Worm (Caenorhabditis elegans) whole organism, late embryonic: ENCODE results near the gene adal-1.

Experiments
- F13H6.1 ChIP-seq: sonication (generic microtip); optimal IDR thresholded peaks from 2 replicates; lab custom pipeline; 2016; ENCODE audit warnings: missing genetic modification characterization, missing compliant biosample characterization
- K02D7.2 ChIP-seq: sonication (generic microtip); optimal IDR thresholded peaks from 2 replicates; lab custom pipeline; 2017; ENCODE audit warnings: mild to moderate bottlenecking, missing genetic modification characterization, missing compliant biosample characterization
- T23F11.4 ChIP-seq: fragments of 200-800 bp; sonication (Bioruptor generic); optimal IDR thresholded peaks from 2 replicates; lab custom pipeline; 2018; ENCODE audit warnings: mild to moderate bottlenecking, missing genetic modification characterization, missing compliant biosample characterization
- ama-1 ChIP-seq: fragments of 150-350 bp; optimal IDR thresholded peaks from 2 replicates; lab custom pipeline; 2014
- ceh-18 ChIP-seq: sonication (generic microtip); optimal IDR thresholded peaks from 2 replicates; lab custom pipeline; 2016; ENCODE audit warnings: missing genetic modification characterization, missing compliant biosample characterization
- ceh-24 ChIP-seq: sonication (generic microtip); optimal IDR thresholded peaks from 2 replicates; lab custom pipeline; 2016; ENCODE audit warnings: mild to moderate bottlenecking, missing genetic modification characterization, missing compliant biosample characterization
- ceh-30 ChIP-seq: fragments of 150-350 bp; optimal IDR thresholded peaks from 2 replicates; lab custom pipeline; 2014; ENCODE audit warnings: missing biosample characterization, missing genetic modification characterization
- ceh-34 ChIP-seq: sonication (generic microtip); optimal IDR thresholded peaks from 2 replicates; lab custom pipeline; 2016; ENCODE audit warnings: mild to moderate bottlenecking, missing genetic modification characterization, missing compliant biosample characterization
- ceh-48 ChIP-seq: sonication (generic microtip); optimal IDR thresholded peaks from 2 replicates; lab custom pipeline; 2016; ENCODE audit warnings: missing genetic modification characterization, inconsistent platforms, missing compliant biosample characterization
- ceh-6 ChIP-seq: fragments of 200-800 bp; sonication (Bioruptor generic); optimal IDR thresholded peaks from 2 replicates; lab custom pipeline; 2018; ENCODE audit warnings: mild to moderate bottlenecking, missing genetic modification characterization, missing compliant biosample characterization
- che-1 ChIP-seq: sonication (generic microtip); optimal IDR thresholded peaks from 2 replicates; lab custom pipeline; 2016; ENCODE audit warnings: mild to moderate bottlenecking, missing genetic modification characterization, missing compliant biosample characterization
- dmd-4 ChIP-seq: sonication (generic microtip); optimal IDR thresholded peaks from 2 replicates; lab custom pipeline; 2016; ENCODE audit warnings: borderline replicate concordance, missing genetic modification characterization, missing compliant biosample characterization
- dve-1 ChIP-seq: sonication (generic microtip); optimal IDR thresholded peaks from 2 replicates; lab custom pipeline; 2017; ENCODE audit warnings: antibody characterized with exemption, mild to moderate bottlenecking, missing genetic modification characterization, missing compliant biosample characterization
- elt-2 ChIP-seq: sonication (generic microtip); optimal IDR thresholded peaks from 2 replicates; lab custom pipeline; 2016; ENCODE audit warnings: missing genetic modification reagents, missing genetic modification characterization, missing compliant biosample characterization
- ets-4 ChIP-seq: sonication (generic microtip); optimal IDR thresholded peaks from 2 replicates; lab custom pipeline; 2016; ENCODE audit warnings: missing genetic modification characterization, missing compliant biosample characterization
- fkh-10 ChIP-seq: fragments of 150-350 bp; optimal IDR thresholded peaks from 2 replicates; lab custom pipeline; 2014; ENCODE audit warnings: missing biosample characterization, missing genetic modification reagents, missing genetic modification characterization
- fkh-6 ChIP-seq: sonication (generic microtip); optimal IDR thresholded peaks from 2 replicates; lab custom pipeline; 2016; ENCODE audit warnings: missing genetic modification characterization, missing compliant biosample characterization
- hlh-15 ChIP-seq: sonication (generic microtip); optimal IDR thresholded peaks from 2 replicates; lab custom pipeline; 2016; ENCODE audit warnings: missing genetic modification characterization, missing compliant biosample characterization
- hlh-30 ChIP-seq: sonication (generic microtip); optimal IDR thresholded peaks from 2 replicates; lab custom pipeline; 2017; ENCODE audit warnings: antibody characterized with exemption, missing genetic modification characterization, missing compliant biosample characterization; ENCODE audit not compliant: insufficient read depth
- lin-11 ChIP-seq: fragments of 200-800 bp; sonication (Bioruptor generic); optimal IDR thresholded peaks from 2 replicates; lab custom pipeline; 2018; ENCODE audit warnings: mild to moderate bottlenecking, missing genetic modification characterization, missing compliant biosample characterization
- madf-2 ChIP-seq: sonication (generic microtip); optimal IDR thresholded peaks from 2 replicates; lab custom pipeline; 2017; ENCODE audit warnings: missing genetic modification characterization, missing compliant biosample characterization
- mec-3 ChIP-seq: sonication (generic microtip); optimal IDR thresholded peaks from 2 replicates; lab custom pipeline; 2016; ENCODE audit warnings: borderline replicate concordance, missing genetic modification characterization, missing compliant biosample characterization
- nfya-1 ChIP-seq: sonication (generic microtip); optimal IDR thresholded peaks from 2 replicates; lab custom pipeline; 2017; ENCODE audit warnings: missing genetic modification characterization, mild to moderate bottlenecking, missing compliant biosample characterization, antibody characterized with exemption, moderate library complexity
- odd-2 ChIP-seq: sonication (generic microtip); optimal IDR thresholded peaks from 2 replicates; lab custom pipeline; 2017; ENCODE audit warnings: antibody characterized with exemption, mild to moderate bottlenecking, missing genetic modification characterization, missing compliant biosample characterization
- pha-4 ChIP-seq: fragments of 150-350 bp; optimal IDR thresholded peaks from 2 replicates; lab custom pipeline; 2018; ENCODE audit warnings: missing biosample characterization, missing genetic modification reagents, missing genetic modification characterization
- pqm-1 ChIP-seq: sonication (generic microtip); optimal IDR thresholded peaks from 2 replicates; lab custom pipeline; 2016; ENCODE audit warnings: missing genetic modification characterization, missing compliant biosample characterization
- ref-2 ChIP-seq: sonication (generic microtip); optimal IDR thresholded peaks from 2 replicates; lab custom pipeline; 2016; ENCODE audit warnings: missing genetic modification characterization, missing compliant biosample characterization
- sox-2 ChIP-seq: fragments of 200-800 bp; sonication (Bioruptor generic); IDR thresholded peaks from 2 replicates; pipeline ENCODE4 v1.3.6; 2022; ENCODE audit warnings: missing genetic modification reagents, missing genetic modification characterization, missing compliant biosample characterization
- syd-9 ChIP-seq: sonication (generic microtip); optimal IDR thresholded peaks from 2 replicates; lab custom pipeline; 2016; ENCODE audit warnings: mild to moderate bottlenecking, missing genetic modification characterization, moderate library complexity, missing compliant biosample characterization
- tbx-2 ChIP-seq: sonication (generic microtip); optimal IDR thresholded peaks from 2 replicates; lab custom pipeline; 2016; ENCODE audit warnings: missing genetic modification characterization, missing compliant biosample characterization
- tbx-7 ChIP-seq: sonication (generic microtip); optimal IDR thresholded peaks from 2 replicates; lab custom pipeline; 2016; ENCODE audit warnings: missing genotype, missing genetic modification characterization, missing compliant biosample characterization
- unc-3 ChIP-seq, 2 experiments: fragments of 200-800 bp in 1 of 2; sonication (Bioruptor generic) in 1 of 2; sonication (generic microtip) in 1 of 2; conservative IDR thresholded peaks in 1 of 2; optimal IDR thresholded peaks in 1 of 2; 2 replicates each; pipeline versions ENCODE4 v1.3.6 to Lab custom; 2016 to 2022; ENCODE audit warnings: missing compliant biosample characterization in 2 of 2, missing genetic modification characterization in 2 of 2, missing genetic modification reagents in 1 of 2
- unc-55 ChIP-seq: sonication (generic microtip); optimal IDR thresholded peaks from 2 replicates; lab custom pipeline; 2017; ENCODE audit warnings: missing biosample characterization, missing genetic modification reagents, missing genetic modification characterization
- ztf-16 ChIP-seq: sonication (generic microtip); optimal IDR thresholded peaks from 2 replicates; lab custom pipeline; 2017; ENCODE audit warnings: missing genetic modification characterization, missing compliant biosample characterization

adal-1 gene

DNA sequence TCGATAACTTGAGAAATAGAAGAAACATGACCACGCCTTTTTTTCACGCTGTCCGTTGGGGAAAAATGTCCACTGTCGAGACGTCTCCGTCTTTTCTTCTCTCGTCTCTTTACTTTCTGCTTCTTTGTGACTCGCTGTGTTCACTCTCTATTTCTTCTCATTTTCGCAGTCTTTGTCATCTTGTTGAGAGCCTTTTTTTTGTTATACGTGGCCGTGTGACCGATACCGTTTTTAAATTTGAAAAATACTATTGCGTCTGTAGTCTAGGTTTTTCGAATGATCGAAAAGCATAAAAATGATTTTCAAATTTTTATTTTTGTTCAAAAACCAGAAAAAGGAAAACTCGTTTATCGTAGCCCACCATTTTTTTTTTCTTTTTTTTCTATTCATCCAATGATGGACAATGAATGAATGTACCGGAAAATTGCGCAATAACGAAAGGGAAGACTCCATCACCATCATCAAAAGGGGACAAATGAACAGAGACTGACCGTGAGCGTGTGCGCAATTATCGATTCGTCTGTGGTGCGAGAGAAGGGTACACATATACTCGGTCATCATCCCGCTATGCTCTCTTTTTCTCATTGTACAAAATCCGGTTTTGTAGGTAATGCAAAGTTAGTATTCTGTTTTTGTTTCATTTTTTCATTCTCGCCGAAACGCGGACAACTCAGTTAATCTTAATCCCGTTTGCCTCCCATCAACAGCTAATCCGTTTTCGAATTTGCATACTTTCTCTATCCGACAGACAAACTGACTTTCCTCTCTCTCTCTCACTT lies 49.0 kb downstream of the adal-1 start (continued):
- no peak for TF ChIP-seq odd-2 (tag; lab: Kevin White, UChicago)
- no peak for TF ChIP-seq syd-9 (tag; lab: Kevin White, UChicago)
- TF ChIP-seq F13H6.1: no peak
- TF ChIP-seq pqm-1: no peak
- no peak for TF ChIP-seq unc-3 (GFP tag; conservative IDR thresholded peaks at IDR 0.05; lab: Robert Waterston, UW)
- no peak for TF ChIP-seq unc-3 (tag; optimal IDR thresholded peaks at IDR 0.05; lab: Kevin White, UChicago)
- no peak for TF ChIP-seq ama-1 (lab: Kevin White, UChicago)
- TF ChIP-seq mec-3 (tag; lab: Kevin White, UChicago): no peak
- no peak for TF ChIP-seq ets-4 (tag; lab: Kevin White, UChicago)
- no peak for TF ChIP-seq pha-4 (tag; lab: Kevin White, UChicago)
- no peak for TF ChIP-seq ceh-34
- TF ChIP-seq ztf-16 (tag; lab: Kevin White, UChicago): no peak
- TF ChIP-seq ceh-48 (tag; lab: Kevin White, UChicago): peak; percentile 45
- TF ChIP-seq tbx-7 (tag; lab: Kevin White, UChicago): no peak

DNA sequence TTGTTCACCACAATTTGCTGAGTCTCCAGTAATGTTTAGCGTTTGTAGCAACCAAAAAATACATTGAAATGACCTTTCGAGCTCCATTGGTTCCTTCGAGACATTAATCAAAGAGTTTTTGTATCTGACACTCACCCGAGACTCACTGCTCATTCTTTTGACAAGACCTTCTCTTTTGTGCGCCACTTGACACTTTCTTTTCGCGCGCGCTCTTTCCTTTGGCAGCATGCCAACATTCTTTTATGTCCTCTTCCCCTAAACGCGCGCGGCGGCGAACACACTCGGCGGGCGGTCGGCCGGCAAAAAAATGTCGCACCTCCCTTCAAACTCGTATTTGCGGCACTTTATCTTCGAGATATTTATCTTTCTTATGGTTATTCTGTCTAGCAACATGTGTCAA lies 49.8 kb downstream of the adal-1 start:
- TF ChIP-seq ref-2 (tag; lab: Kevin White, UChicago) (peak; percentile 17), tbx-2 (tag; lab: Kevin White, UChicago) (peak; percentile 30), sox-2 (GFP tag; lab: Robert Waterston, UW) (peak; percentile 27; the same call in 1 of the 2 replicates), odd-2 (tag; lab: Kevin White, UChicago) (no peak), ama-1 (lab: Kevin White, UChicago) (no peak)

DNA sequence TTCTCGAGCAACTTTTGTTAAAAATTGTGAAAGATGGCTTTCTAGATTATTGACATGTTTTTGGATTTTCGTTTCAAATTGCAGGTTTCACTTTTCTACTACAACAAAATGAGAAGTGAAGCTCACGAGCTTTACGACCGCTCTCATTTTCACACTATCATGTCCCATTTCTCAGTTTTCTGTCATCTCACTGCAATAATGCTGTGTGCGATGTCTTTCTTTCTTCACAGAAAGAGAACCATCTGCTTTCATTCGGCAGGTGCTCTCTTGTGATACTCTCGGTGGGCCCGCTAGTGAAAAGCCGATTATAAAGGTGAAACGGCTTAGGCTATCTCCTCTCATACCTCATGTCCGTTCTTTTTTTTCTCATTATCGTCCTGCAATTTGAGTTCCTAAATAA lies 50.2 kb downstream of the adal-1 start:
- no peak for TF ChIP-seq unc-55 (GFP tag; lab: Kevin White, UChicago)
- TF ChIP-seq nfya-1 (tag; lab: Kevin White, UChicago): peak; percentile 3
- no peak for TF ChIP-seq K02D7.2
- no peak for TF ChIP-seq dmd-4
- no peak for TF ChIP-seq ceh-24 (tag; lab: Kevin White, UChicago)
- TF ChIP-seq sox-2 (GFP tag; lab: Robert Waterston, UW): no peak
- TF ChIP-seq che-1: no peak
- TF ChIP-seq madf-2 (tag; lab: Kevin White, UChicago): no peak
- TF ChIP-seq, all 69 proteins: peak for 1

DNA sequence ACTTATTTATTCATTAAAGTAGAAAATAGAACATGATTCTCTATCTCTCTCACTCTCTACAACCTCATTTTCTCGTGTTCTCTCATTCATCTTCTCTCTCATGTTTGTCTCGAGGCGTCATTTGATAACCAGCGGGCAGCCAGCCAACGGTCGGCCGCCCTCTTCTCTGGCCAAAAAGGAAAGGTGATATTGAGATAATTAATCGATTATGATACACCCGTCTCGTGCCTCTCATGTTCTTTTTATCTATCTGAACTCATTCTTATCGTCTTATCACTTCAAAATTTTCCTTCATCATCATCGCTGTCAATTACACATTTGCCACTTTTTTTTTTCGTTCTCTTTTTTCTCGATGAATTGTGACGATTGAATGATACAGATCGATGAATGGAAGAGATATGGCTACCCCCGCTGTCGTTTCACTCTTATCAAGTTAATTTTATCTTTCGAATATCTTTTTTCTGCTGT lies 50.8 kb downstream of the adal-1 start:
- TF ChIP-seq nfya-1 (tag; lab: Kevin White, UChicago): peak; percentile 64
- peak; percentile 14 for TF ChIP-seq ceh-48 (tag; lab: Kevin White, UChicago)
- peak; percentile 59 for TF ChIP-seq pqm-1
- peak; percentile 53 for TF ChIP-seq ceh-34
- TF ChIP-seq ceh-18 (tag; lab: Kevin White, UChicago): peak; percentile 24
- no peak for TF ChIP-seq hlh-15 (tag; lab: Kevin White, UChicago)
- no peak for TF ChIP-seq F13H6.1
- TF ChIP-seq hlh-30 (tag; lab: Kevin White, UChicago): peak; percentile 66
- peak; percentile 94 for TF ChIP-seq elt-2 (tag; lab: Kevin White, UChicago)
- TF ChIP-seq unc-55 (GFP tag; lab: Kevin White, UChicago): peak; percentile 83
- TF ChIP-seq dve-1: peak; percentile 42

DNA sequence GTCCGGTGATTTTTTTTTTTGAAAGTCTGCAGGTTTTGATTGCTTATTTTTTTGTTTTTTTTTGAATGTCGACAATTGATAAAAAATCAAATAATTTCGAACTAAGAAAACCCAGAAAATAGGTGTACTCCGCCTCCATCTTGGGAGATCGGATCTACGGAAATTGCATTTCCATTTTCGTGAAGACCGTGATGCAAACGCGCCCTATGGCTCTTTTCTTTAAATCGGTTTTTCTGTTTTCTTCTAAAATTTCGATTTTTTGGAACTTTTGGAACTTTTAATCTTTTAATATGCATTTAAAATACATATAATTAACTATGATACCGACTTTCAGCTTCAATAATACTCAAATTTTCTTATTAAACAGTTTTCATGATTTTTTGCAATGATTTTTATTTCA lies 51.4 kb downstream of the adal-1 start:
- TF ChIP-seq odd-2 (tag; lab: Kevin White, UChicago) (no peak), fkh-6 (no peak), F13H6.1 (no peak), syd-9 (tag; lab: Kevin White, UChicago) (no peak), ceh-6 (GFP tag; lab: Kevin White, UChicago) (no peak), ceh-30 (tag; lab: Kevin White, UChicago) (no peak), lin-11 (tag; lab: Kevin White, UChicago) (no peak), fkh-10 (GFP tag; lab: Kevin White, UChicago) (no peak), ceh-48 (tag; lab: Kevin White, UChicago) (no peak), T23F11.4 (no peak), ztf-16 (tag; lab: Kevin White, UChicago) (no peak), nfya-1 (tag; lab: Kevin White, UChicago) (no peak)
